ENCODE assay signal across 1 fruit fly cellular context in the genomic region with DNA sequence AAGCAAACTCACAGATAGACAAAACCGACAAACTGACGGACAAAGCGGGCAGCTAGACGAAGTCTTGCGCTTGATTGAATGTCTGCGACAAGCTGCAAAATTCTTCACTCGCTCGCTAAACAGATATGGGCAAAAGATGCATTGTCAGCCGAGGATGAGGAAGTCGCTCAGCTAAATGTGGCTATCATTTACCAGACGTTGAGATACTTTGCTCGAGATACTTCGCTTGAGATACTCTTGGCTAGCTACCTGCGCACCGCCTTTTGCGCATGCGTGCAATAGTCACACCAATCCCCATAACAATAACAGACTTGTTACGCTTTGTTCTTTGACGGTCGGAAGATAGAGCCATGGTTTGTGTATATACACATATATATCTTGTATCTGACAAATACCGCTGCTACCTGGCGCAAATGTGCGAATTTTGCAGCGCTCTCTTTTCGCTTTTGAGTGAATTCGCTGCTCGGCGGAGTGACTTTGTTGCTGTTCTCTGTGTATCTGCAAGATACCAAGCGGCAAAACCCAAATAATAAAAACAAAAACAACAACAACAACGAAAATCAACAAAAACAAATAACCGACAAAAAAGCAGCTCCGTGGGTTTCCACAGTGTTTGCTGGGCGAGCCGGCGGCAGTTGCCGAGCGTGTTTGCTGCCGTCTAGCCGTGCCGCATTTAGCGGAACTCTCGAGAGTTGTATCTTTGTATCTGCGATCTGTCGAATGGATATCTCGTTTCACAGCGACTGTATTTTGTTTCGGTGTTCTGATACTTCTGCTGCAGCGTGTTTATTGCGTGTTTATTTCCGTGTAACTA.
TF ChIP-seq lines count a peak whose summit lies in the region.

No protein-coding gene starts in this region.

TF ChIP-seq in whole organism, embryonic, 481 proteins besides CTCF, POLR2A, EP300 and RAD21 (continued from another document):
- TF ChIP-seq corto (GFP tag; optimal IDR thresholded peaks at IDR 0.05; lab: Kevin White, UChicago) (no peak), ara (GFP tag; IDR thresholded peaks at IDR 0.05; lab: Robert Waterston, UW) (no peak), ham (GFP tag; IDR thresholded peaks at IDR 0.05; lab: Robert Waterston, UW) (no peak), Drgx (GFP tag; IDR thresholded peaks at IDR 0.05; lab: Robert Waterston, UW) (0 out of 2 replicates have a peak, but pooled peaks have one; percentile 23), hth (optimal IDR thresholded peaks at IDR 0.05; lab: Kevin White, UChicago) (no peak), vvl (GFP tag; IDR thresholded peaks at IDR 0.05; lab: Robert Waterston, UW) (peak; percentile 6; the same call in 1 of the 2 replicates), H2.0 (GFP tag; IDR thresholded peaks at IDR 0.05; lab: Robert Waterston, UW) (no peak), CG3163 (GFP tag; optimal IDR thresholded peaks at IDR 0.05; lab: Kevin White, UChicago) (no peak), esg (GFP tag; conservative IDR thresholded peaks at IDR 0.05; lab: Robert Waterston, UW) (no peak), kah (GFP tag; optimal IDR thresholded peaks at IDR 0.05; lab: Kevin White, UChicago) (no peak), CG4617 (GFP tag; optimal IDR thresholded peaks at IDR 0.05; lab: Kevin White, UChicago; ENCODE audit: borderline replicate concordance) (no peak), CG2120 (GFP tag; optimal IDR thresholded peaks at IDR 0.05; lab: Kevin White, UChicago) (no peak), CG8089 (GFP tag; optimal IDR thresholded peaks at IDR 0.05; lab: Kevin White, UChicago) (no peak), CG13296 (GFP tag; optimal IDR thresholded peaks at IDR 0.05; lab: Kevin White, UChicago) (no peak), Sin3A (optimal IDR thresholded peaks at IDR 0.05; lab: Kevin White, UChicago) (no peak), CG1603 (tag; optimal IDR thresholded peaks at IDR 0.05; lab: Kevin White, UChicago) (no peak), CG17568 (GFP tag; optimal IDR thresholded peaks at IDR 0.05; lab: Kevin White, UChicago) (peak; percentile 28), mirr (GFP tag; optimal IDR thresholded peaks at IDR 0.05; lab: Kevin White, UChicago) (no peak), Dbx (GFP tag; IDR thresholded peaks at IDR 0.05; lab: Robert Waterston, UW) (no peak), pita (GFP tag; optimal IDR thresholded peaks at IDR 0.05; lab: Kevin White, UChicago) (no peak), Nf-YC (tag; optimal IDR thresholded peaks at IDR 0.05; lab: Kevin White, UChicago) (no peak), pho (GFP tag; optimal IDR thresholded peaks at IDR 0.05; lab: Kevin White, UChicago) (no peak), Jarid2 (GFP tag; optimal IDR thresholded peaks at IDR 0.05; lab: Kevin White, UChicago) (peak; percentile 45), CG6683 (GFP tag; optimal IDR thresholded peaks at IDR 0.05; lab: Kevin White, UChicago) (no peak), CG11247 (GFP tag; IDR thresholded peaks at IDR 0.05; lab: Robert Waterston, UW) (no peak), CG7963 (GFP tag; IDR thresholded peaks at IDR 0.05; lab: Robert Waterston, UW; ENCODE audit: partially characterized antibody) (no peak), CG10565 (GFP tag; optimal IDR thresholded peaks at IDR 0.05; lab: Kevin White, UChicago) (no peak), prd (optimal IDR thresholded peaks at IDR 0.05; lab: Kevin White, UChicago) (no peak), prd (GFP tag; IDR thresholded peaks at IDR 0.05; lab: Robert Waterston, UW) (0 out of 3 replicates have a peak, but pooled peaks have one; percentile 14), CG2199 (GFP tag; IDR thresholded peaks at IDR 0.05; lab: Robert Waterston, UW) (peak; percentile 91), z (GFP tag; IDR thresholded peaks at IDR 0.05; lab: Robert Waterston, UW) (peak; percentile 88), abd-A (tag; optimal IDR thresholded peaks at IDR 0.05; lab: Kevin White, UChicago) (peak; percentile 31), CG12219 (GFP tag; optimal IDR thresholded peaks at IDR 0.05; lab: Kevin White, UChicago) (no peak), btn (GFP tag; optimal IDR thresholded peaks at IDR 0.05; lab: Kevin White, UChicago) (no peak), dmrt99B (tag; optimal IDR thresholded peaks at IDR 0.05; lab: Kevin White, UChicago) (no peak), pum (GFP tag; optimal IDR thresholded peaks at IDR 0.05; lab: Kevin White, UChicago) (no peak), ATbp (GFP tag; optimal IDR thresholded peaks at IDR 0.05; lab: Kevin White, UChicago) (no peak), ftz-f1 (GFP tag; optimal IDR thresholded peaks at IDR 0.05; lab: Kevin White, UChicago) (no peak), sima (GFP tag; optimal IDR thresholded peaks at IDR 0.05; lab: Kevin White, UChicago) (no peak), sim (GFP tag; IDR thresholded peaks at IDR 0.05; lab: Robert Waterston, UW) (no peak), Usf (GFP tag; optimal IDR thresholded peaks at IDR 0.05; lab: Kevin White, UChicago) (no peak), CG5245 (GFP tag; optimal IDR thresholded peaks at IDR 0.05; lab: Kevin White, UChicago) (no peak)
